Worm (Caenorhabditis elegans) whole organism, mixed stage, embryonic: Measurements from ENCODE around the gene smg-8.

ENCODE experiments used
- M03D4.4 ChIP-seq: sonication (generic microtip); optimal IDR thresholded peaks from 2 replicates; lab custom pipeline; 2017; ENCODE audit warnings: mild to moderate bottlenecking, missing genetic modification characterization, missing compliant biosample characterization
- bed-3 ChIP-seq: fragments of 200-800 bp; sonication (Bioruptor generic); optimal IDR thresholded peaks from 3 replicates; lab custom pipeline; 2018; ENCODE audit warnings: mild to moderate bottlenecking, missing genetic modification characterization, moderate library complexity, missing compliant biosample characterization
- blmp-1 ChIP-seq: fragments of 150-350 bp; optimal IDR thresholded peaks from 2 replicates; lab custom pipeline; 2014; ENCODE audit warnings: missing biosample characterization, missing genetic modification characterization
- ceh-39 ChIP-seq: fragments of 150-350 bp; optimal IDR thresholded peaks from 2 replicates; lab custom pipeline; 2014; ENCODE audit warnings: missing biosample characterization, missing genetic modification characterization
- ceh-43 ChIP-seq: fragments of 200-800 bp; sonication (Bioruptor generic); optimal IDR thresholded peaks from 2 replicates; lab custom pipeline; 2018; ENCODE audit warnings: mild to moderate bottlenecking, missing genetic modification characterization, moderate library complexity, missing compliant biosample characterization
- ceh-83 ChIP-seq: fragments of 200-800 bp; sonication (Bioruptor generic); optimal IDR thresholded peaks from 2 replicates; lab custom pipeline; 2018; ENCODE audit warnings: mild to moderate bottlenecking, missing genetic modification characterization, missing compliant biosample characterization
- ces-1 ChIP-seq: fragments of 150-350 bp; optimal IDR thresholded peaks from 2 replicates; lab custom pipeline; 2014; ENCODE audit warnings: missing biosample characterization, missing genetic modification reagents, missing genetic modification characterization
- cnd-1 ChIP-seq: fragments of 200-800 bp; sonication (Bioruptor generic); optimal IDR thresholded peaks from 2 replicates; lab custom pipeline; 2018; ENCODE audit warnings: mild to moderate bottlenecking, missing genetic modification characterization, missing compliant biosample characterization
- drap-1 ChIP-seq: fragments of 200-800 bp; sonication (Bioruptor generic); optimal IDR thresholded peaks from 3 replicates; lab custom pipeline; 2018; ENCODE audit warnings: mild to moderate bottlenecking, missing genetic modification characterization, missing compliant biosample characterization
- elt-1 ChIP-seq: sonication (generic microtip); optimal IDR thresholded peaks from 2 replicates; lab custom pipeline; 2017; ENCODE audit warnings: missing genetic modification characterization, mild to moderate bottlenecking, missing compliant biosample characterization, antibody characterized with exemption, moderate library complexity, borderline replicate concordance; ENCODE audit not compliant: insufficient read depth
- elt-3 ChIP-seq: fragments of 150-350 bp; optimal IDR thresholded peaks from 2 replicates; lab custom pipeline; 2014; ENCODE audit warnings: missing biosample characterization, missing genetic modification characterization
- flh-1 ChIP-seq: fragments of 200-800 bp; sonication (Bioruptor generic); optimal IDR thresholded peaks from 2 replicates; lab custom pipeline; 2018; ENCODE audit warnings: mild to moderate bottlenecking, missing genetic modification characterization, moderate library complexity, missing compliant biosample characterization
- ham-2 ChIP-seq: fragments of 200-800 bp; sonication (Bioruptor generic); optimal IDR thresholded peaks from 2 replicates; lab custom pipeline; 2018; ENCODE audit warnings: mild to moderate bottlenecking, missing genetic modification characterization, missing compliant biosample characterization
- hlh-1 ChIP-seq: fragments of 150-350 bp; optimal IDR thresholded peaks from 2 replicates; lab custom pipeline; 2014; ENCODE audit warnings: missing biosample characterization, missing genetic modification reagents, missing genetic modification characterization
- lin-13 ChIP-seq: fragments of 150-350 bp; optimal IDR thresholded peaks from 2 replicates; lab custom pipeline; 2014; ENCODE audit warnings: missing biosample characterization, missing genetic modification characterization
- lin-32 ChIP-seq: fragments of 200-800 bp; sonication (Bioruptor generic); optimal IDR thresholded peaks from 2 replicates; lab custom pipeline; 2018; ENCODE audit warnings: mild to moderate bottlenecking, missing genetic modification characterization, missing compliant biosample characterization
- lsy-2 ChIP-seq: fragments of 150-350 bp; optimal IDR thresholded peaks from 2 replicates; lab custom pipeline; 2014; ENCODE audit warnings: missing biosample characterization, missing genetic modification characterization
- mab-5 ChIP-seq: fragments of 150-350 bp; optimal IDR thresholded peaks from 2 replicates; lab custom pipeline; 2014; ENCODE audit warnings: missing biosample characterization, missing genetic modification characterization
- mep-1 ChIP-seq: fragments of 150-350 bp; optimal IDR thresholded peaks from 2 replicates; lab custom pipeline; 2017; ENCODE audit warnings: missing biosample characterization, missing genetic modification reagents, missing genetic modification characterization, inconsistent platforms
- mls-2 ChIP-seq: sonication (generic microtip); optimal IDR thresholded peaks from 2 replicates; lab custom pipeline; 2016; ENCODE audit warnings: mild to moderate bottlenecking, missing genetic modification characterization, moderate library complexity, missing compliant biosample characterization
- nhr-12 ChIP-seq: fragments of 150-350 bp; optimal IDR thresholded peaks from 2 replicates; lab custom pipeline; 2014; ENCODE audit warnings: missing biosample characterization, missing genetic modification characterization
- nhr-2 ChIP-seq: fragments of 150-350 bp; optimal IDR thresholded peaks from 2 replicates; lab custom pipeline; 2014; ENCODE audit warnings: missing biosample characterization, missing genetic modification characterization
- nhr-237 ChIP-seq: fragments of 150-350 bp; optimal IDR thresholded peaks from 2 replicates; lab custom pipeline; 2014; ENCODE audit warnings: missing biosample characterization, missing genetic modification characterization
- nhr-28 ChIP-seq: fragments of 150-350 bp; optimal IDR thresholded peaks from 2 replicates; lab custom pipeline; 2014; ENCODE audit warnings: missing biosample characterization, missing genetic modification characterization
- nhr-76 ChIP-seq: sonication (generic microtip); optimal IDR thresholded peaks from 2 replicates; lab custom pipeline; 2017; ENCODE audit warnings: missing biosample characterization, missing genetic modification characterization
- pha-4 ChIP-seq: fragments of 150-350 bp; optimal IDR thresholded peaks from 2 replicates; lab custom pipeline; 2018; ENCODE audit warnings: missing biosample characterization, missing genetic modification reagents, missing genetic modification characterization
- sem-2 ChIP-seq: fragments of 200-800 bp; sonication (Bioruptor generic); optimal IDR thresholded peaks from 2 replicates; lab custom pipeline; 2018; ENCODE audit warnings: mild to moderate bottlenecking, missing genetic modification characterization, missing compliant biosample characterization
- snpc-4 ChIP-seq: fragments of 150-350 bp; optimal IDR thresholded peaks from 2 replicates; lab custom pipeline; 2014; ENCODE audit warnings: missing biosample characterization, missing genetic modification characterization
- sptf-1 ChIP-seq: sonication (generic microtip); optimal IDR thresholded peaks from 2 replicates; lab custom pipeline; 2017; ENCODE audit warnings: mild to moderate bottlenecking, missing genetic modification characterization, moderate library complexity, missing compliant biosample characterization
- tbx-8 ChIP-seq: fragments of 200-800 bp; sonication (Bioruptor generic); optimal IDR thresholded peaks from 2 replicates; lab custom pipeline; 2018; ENCODE audit warnings: mild to moderate bottlenecking, missing genetic modification characterization, moderate library complexity, missing compliant biosample characterization
- unc-120 ChIP-seq: sonication (generic microtip); optimal IDR thresholded peaks from 2 replicates; lab custom pipeline; 2017; ENCODE audit warnings: missing genetic modification characterization, missing compliant biosample characterization; ENCODE audit not compliant: poor library complexity, severe bottlenecking
- unc-39 ChIP-seq: fragments of 150-350 bp; optimal IDR thresholded peaks from 2 replicates; lab custom pipeline; 2014; ENCODE audit warnings: missing biosample characterization, missing genetic modification characterization
- unc-62 ChIP-seq: fragments of 150-350 bp; optimal IDR thresholded peaks from 2 replicates; lab custom pipeline; 2014; ENCODE audit warnings: missing biosample characterization, missing genetic modification reagents, missing genetic modification characterization
- zip-8 ChIP-seq: fragments of 150-350 bp; optimal IDR thresholded peaks from 2 replicates; lab custom pipeline; 2014; ENCODE audit warnings: missing biosample characterization, missing genetic modification characterization
- ztf-11 ChIP-seq: fragments of 150-350 bp; optimal IDR thresholded peaks from 2 replicates; lab custom pipeline; 2014; ENCODE audit warnings: missing biosample characterization, missing genetic modification characterization

The smg-8 gene

DNA sequence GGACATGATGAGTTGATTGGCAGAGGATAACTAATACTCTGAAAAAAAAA lies 53.0 kb downstream of the smg-8 start, which contains the start of gene cysl-2:
cysl-2 (minus strand) TSS at position 38 of the 50 bp plus-strand sequence.
- TF ChIP-seq unc-120 (tag; lab: Kevin White, UChicago) (no peak), drap-1 (GFP tag; lab: Kevin White, UChicago) (no peak), M03D4.4 (no peak), mls-2 (tag; lab: Kevin White, UChicago) (no peak), nhr-237 (tag; lab: Kevin White, UChicago) (no peak), ceh-43 (GFP tag; lab: Kevin White, UChicago) (no peak), tbx-8 (GFP tag; lab: Kevin White, UChicago) (no peak), nhr-28 (tag; lab: Kevin White, UChicago) (no peak)

DNA sequence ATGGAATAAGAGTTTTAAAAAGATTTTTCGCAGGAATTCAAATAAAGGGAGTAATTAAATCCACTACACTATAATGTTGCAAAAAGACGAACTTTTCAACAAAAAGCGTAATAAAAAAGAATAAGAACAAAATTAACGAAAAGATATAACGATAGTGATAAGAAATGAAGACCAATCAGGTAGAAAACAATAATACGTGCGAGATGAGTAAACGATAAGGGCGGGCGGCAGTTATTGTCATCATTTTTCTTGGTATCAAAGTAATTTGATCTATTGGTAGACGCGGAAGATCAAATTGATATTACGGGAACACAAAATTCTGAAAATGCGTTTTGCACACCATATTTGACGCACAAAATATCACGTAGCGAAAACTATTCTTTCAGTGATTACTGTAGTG lies 53.3 kb downstream of the smg-8 start:
- TF ChIP-seq elt-1 (tag; lab: Kevin White, UChicago), result peak; percentile 85
- TF ChIP-seq nhr-28 (tag; lab: Kevin White, UChicago), result no peak

DNA sequence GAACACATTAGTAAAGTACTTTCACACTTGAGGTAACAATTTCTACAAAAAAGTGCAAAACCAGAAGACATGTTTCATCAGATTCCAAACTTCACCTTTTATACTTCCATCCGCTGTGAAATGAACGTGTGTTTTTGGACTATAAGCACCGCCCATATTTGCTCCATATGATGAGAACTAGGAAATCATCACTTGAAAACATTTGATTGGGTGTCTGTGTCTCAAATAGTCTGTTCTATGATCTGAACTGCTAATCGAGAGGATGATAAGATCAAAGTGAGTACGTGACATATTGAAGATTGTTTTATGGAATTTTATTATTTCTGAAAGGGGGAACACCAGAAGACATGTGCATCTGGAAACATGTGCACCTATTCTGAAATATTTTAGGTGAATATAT lies 54.1 kb downstream of the smg-8 start:
- TF ChIP-seq bed-3 (no peak), ztf-11 (tag; lab: Kevin White, UChicago) (no peak)
- TF ChIP-seq, all 35 proteins: peak for 0

DNA sequence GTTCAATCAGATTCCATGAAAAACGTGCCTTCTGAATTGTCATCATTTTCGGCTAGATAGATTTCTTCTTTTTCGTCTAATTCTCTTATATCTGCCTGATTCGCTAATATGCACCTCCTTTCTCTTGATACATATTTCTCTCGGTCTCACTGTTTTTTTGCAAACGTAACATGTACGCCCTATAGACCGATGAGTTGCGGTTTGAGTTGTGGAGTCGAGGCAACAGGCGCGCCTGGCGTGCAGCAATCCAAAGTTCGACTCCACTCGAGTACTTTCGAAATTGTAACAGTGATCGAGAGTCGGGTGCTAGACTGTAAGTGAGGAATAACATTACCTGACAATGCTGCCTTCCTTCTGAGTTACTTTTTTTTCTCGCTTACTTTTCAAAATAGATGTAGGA lies 55.6 kb downstream of the smg-8 start:
- TF ChIP-seq bed-3 (peak; percentile 82), elt-1 (tag; lab: Kevin White, UChicago) (no peak), ceh-39 (tag; lab: Kevin White, UChicago) (peak; percentile 39), nhr-237 (tag; lab: Kevin White, UChicago) (peak; percentile 70), nhr-2 (tag; lab: Kevin White, UChicago) (no peak), blmp-1 (tag; lab: Kevin White, UChicago) (no peak), M03D4.4 (peak; percentile 93), unc-39 (tag; lab: Kevin White, UChicago) (no peak), nhr-12 (tag; lab: Kevin White, UChicago) (peak; percentile 88), mab-5 (tag; lab: Kevin White, UChicago) (no peak), nhr-76 (tag; lab: Kevin White, UChicago) (no peak), drap-1 (GFP tag; lab: Kevin White, UChicago) (peak; percentile 88), ces-1 (GFP tag; lab: Kevin White, UChicago) (no peak), pha-4 (peak; percentile 80), hlh-1 (tag; lab: Kevin White, UChicago) (peak; percentile 87), unc-120 (tag; lab: Kevin White, UChicago) (peak; percentile 90), elt-3 (tag; lab: Kevin White, UChicago) (peak; percentile 80), snpc-4 (tag; lab: Kevin White, UChicago) (no peak), lin-13 (peak; percentile 72), nhr-28 (tag; lab: Kevin White, UChicago) (peak; percentile 63), mls-2 (tag; lab: Kevin White, UChicago) (peak; percentile 94), sptf-1 (tag; lab: Kevin White, UChicago) (peak; percentile 94), ceh-43 (GFP tag; lab: Kevin White, UChicago) (peak; percentile 88), ceh-83 (GFP tag; lab: Kevin White, UChicago) (peak; percentile 96), zip-8 (tag; lab: Kevin White, UChicago) (no peak), lin-32 (peak; percentile 94), mep-1 (tag; lab: Kevin White, UChicago) (peak; percentile 54), unc-62 (GFP tag; lab: Kevin White, UChicago) (peak; percentile 52), lsy-2 (tag; lab: Kevin White, UChicago) (peak; percentile 49), sem-2 (GFP tag; lab: Kevin White, UChicago) (peak; percentile 87), cnd-1 (tag; lab: Kevin White, UChicago) (peak; percentile 94), ham-2 (GFP tag; lab: Kevin White, UChicago) (peak; percentile 89), ztf-11 (tag; lab: Kevin White, UChicago) (no peak), flh-1 (peak; percentile 71), tbx-8 (GFP tag; lab: Kevin White, UChicago) (peak; percentile 82)
